Fruit fly (Drosophila melanogaster) whole organism, prepupa: Measurements from ENCODE around the gene CG12480.
A peak's percentile ranks its signal among the peaks of the same experiment; 100 is the strongest.

Experiments used
- Blimp-1 ChIP-seq: fragments of 200-800 bp; sonication (Bioruptor generic); optimal IDR thresholded peaks from 3 replicates; lab custom pipeline; 2017; ENCODE audit warnings: missing biosample characterization, missing genetic modification characterization, mild to moderate bottlenecking, moderate library complexity, missing genetic modification reagents
- CG10631 ChIP-seq: fragments of 200-800 bp; sonication (Bioruptor generic); optimal IDR thresholded peaks from 2 replicates; lab custom pipeline; 2016; ENCODE audit warnings: missing biosample characterization, missing genetic modification characterization
- CG10669 ChIP-seq: fragments of 200-800 bp; sonication (Bioruptor generic); optimal IDR thresholded peaks from 3 replicates; lab custom pipeline; 2018; ENCODE audit warnings: missing biosample characterization, mild to moderate bottlenecking, missing genetic modification characterization, moderate library complexity
- CG11294 ChIP-seq: fragments of 200-800 bp; sonication (Bioruptor generic); IDR thresholded peaks from 2 replicates; pipeline ENCODE4 v1.3.6; 2022; ENCODE audit warnings: missing biosample characterization, missing genetic modification characterization
- CG16779 ChIP-seq: fragments of 200-800 bp; sonication (Bioruptor generic); optimal IDR thresholded peaks from 3 replicates; lab custom pipeline; 2017; ENCODE audit warnings: missing biosample characterization, mild to moderate bottlenecking, missing genetic modification characterization
- CG3032 ChIP-seq: fragments of 200-800 bp; optimal IDR thresholded peaks from 2 replicates; lab custom pipeline; 2019; ENCODE audit warnings: missing biosample characterization, mild to moderate bottlenecking, missing genetic modification characterization, moderate library complexity
- CG31627 ChIP-seq: fragments of 200-800 bp; sonication (Bioruptor generic); optimal IDR thresholded peaks from 3 replicates; lab custom pipeline; 2016; ENCODE audit warnings: missing biosample characterization, missing genetic modification characterization
- CG32006 ChIP-seq: fragments of 200-800 bp; sonication (Bioruptor generic); optimal IDR thresholded peaks from 3 replicates; lab custom pipeline; 2017; ENCODE audit warnings: missing biosample characterization, mild to moderate bottlenecking, missing genetic modification characterization
- CG34406 ChIP-seq: fragments of 200-800 bp; sonication (Bioruptor generic); optimal IDR thresholded peaks from 3 replicates; lab custom pipeline; 2016; ENCODE audit warnings: missing biosample characterization, missing genetic modification characterization
- CG3919 ChIP-seq: fragments of 200-800 bp; sonication (Bioruptor generic); optimal IDR thresholded peaks from 3 replicates; lab custom pipeline; 2016; ENCODE audit warnings: missing biosample characterization, missing genetic modification characterization
- CG4318 ChIP-seq: fragments of 200-800 bp; sonication (Bioruptor generic); optimal IDR thresholded peaks from 3 replicates; lab custom pipeline; 2017; ENCODE audit warnings: missing biosample characterization, mild to moderate bottlenecking, missing genetic modification characterization
- CG6163 ChIP-seq: fragments of 200-800 bp; sonication (Bioruptor generic); IDR thresholded peaks from 3 replicates; pipeline ENCODE4 v1.3.6; 2022; ENCODE audit warnings: missing biosample characterization, missing genetic modification characterization
- CG6276 ChIP-seq: fragments of 200-800 bp; sonication (Bioruptor generic); optimal IDR thresholded peaks from 2 replicates; lab custom pipeline; 2017; ENCODE audit warnings: missing biosample characterization, mild to moderate bottlenecking, missing genetic modification characterization
- CG6792 ChIP-seq: fragments of 200-800 bp; sonication (Bioruptor generic); optimal IDR thresholded peaks from 3 replicates; lab custom pipeline; 2016; ENCODE audit warnings: missing biosample characterization, missing genetic modification characterization
- CG6854 ChIP-seq: fragments of 200-800 bp; sonication (Bioruptor generic); optimal IDR thresholded peaks from 2 replicates; lab custom pipeline; 2017; ENCODE audit warnings: missing biosample characterization, mild to moderate bottlenecking, missing genetic modification characterization
- CG8119 ChIP-seq: fragments of 200-800 bp; sonication (Bioruptor generic); IDR thresholded peaks from 3 replicates; pipeline ENCODE4 v1.3.6; 2022; ENCODE audit warnings: missing biosample characterization, missing genetic modification characterization
- CG8632 ChIP-seq: fragments of 200-800 bp; sonication (Bioruptor generic); optimal IDR thresholded peaks from 3 replicates; lab custom pipeline; 2016; ENCODE audit warnings: missing biosample characterization, missing genetic modification characterization
- CG9139 ChIP-seq: fragments of 200-800 bp; sonication (Bioruptor generic); optimal IDR thresholded peaks from 3 replicates; lab custom pipeline; 2017; ENCODE audit warnings: missing biosample characterization, mild to moderate bottlenecking, missing genetic modification characterization
- Eip75B ChIP-seq: fragments of 200-800 bp; sonication (Bioruptor generic); optimal IDR thresholded peaks from 3 replicates; lab custom pipeline; 2016; ENCODE audit warnings: missing biosample characterization, missing genetic modification characterization
- Eip78C ChIP-seq: fragments of 200-800 bp; sonication (Bioruptor generic); peaks from one replicate; lab custom pipeline; 2016; ENCODE audit warnings: missing biosample characterization, missing genetic modification characterization
- Eip93F ChIP-seq: fragments of 200-800 bp; sonication (Bioruptor generic); optimal IDR thresholded peaks from 2 replicates; lab custom pipeline; 2016; ENCODE audit warnings: missing biosample characterization, mild to moderate bottlenecking, missing genetic modification characterization
- Ets21C ChIP-seq: fragments of 200-800 bp; sonication (Bioruptor generic); optimal IDR thresholded peaks from 3 replicates; lab custom pipeline; 2016; ENCODE audit warnings: missing biosample characterization, missing genetic modification characterization
- Hr38 ChIP-seq: sonication (Bioruptor generic); optimal IDR thresholded peaks from 2 replicates; lab custom pipeline; 2016; ENCODE audit warnings: missing biosample characterization, missing genetic modification characterization
- Hr39 ChIP-seq: fragments of 200-800 bp; sonication (Bioruptor generic); optimal IDR thresholded peaks from 2 replicates; lab custom pipeline; 2016; ENCODE audit warnings: missing biosample characterization, missing genetic modification characterization
- Hr4 ChIP-seq: fragments of 200-800 bp; sonication (Bioruptor generic); optimal IDR thresholded peaks from 3 replicates; lab custom pipeline; 2016; ENCODE audit warnings: missing biosample characterization, missing genetic modification characterization
- Lpt ChIP-seq: fragments of 200-800 bp; sonication (Bioruptor generic); optimal IDR thresholded peaks from 3 replicates; lab custom pipeline; 2016; ENCODE audit warnings: missing biosample characterization, missing genetic modification characterization
- Smox ChIP-seq: fragments of 200-800 bp; sonication (Bioruptor generic); optimal IDR thresholded peaks from 3 replicates; lab custom pipeline; 2016; ENCODE audit warnings: missing biosample characterization, missing genetic modification characterization
- Sox102F ChIP-seq: fragments of 200-800 bp; sonication (Bioruptor generic); optimal IDR thresholded peaks from 2 replicates; lab custom pipeline; 2016; ENCODE audit warnings: missing biosample characterization, mild to moderate bottlenecking, missing genetic modification characterization
- Sox14 ChIP-seq: fragments of 200-800 bp; sonication (Bioruptor generic); optimal IDR thresholded peaks from 3 replicates; lab custom pipeline; 2016; ENCODE audit warnings: missing biosample characterization, missing genetic modification characterization
- Sox15 ChIP-seq: fragments of 200-800 bp; sonication (Bioruptor generic); optimal IDR thresholded peaks from 3 replicates; lab custom pipeline; 2016; ENCODE audit warnings: missing biosample characterization, missing genetic modification characterization
- acj6 ChIP-seq: fragments of 200-800 bp; sonication (Bioruptor generic); optimal IDR thresholded peaks from 3 replicates; lab custom pipeline; 2016; ENCODE audit warnings: missing biosample characterization, missing genetic modification characterization
- dac ChIP-seq: fragments of 200-800 bp; sonication (Bioruptor generic); optimal IDR thresholded peaks from 2 replicates; lab custom pipeline; 2017; ENCODE audit warnings: missing biosample characterization, mild to moderate bottlenecking, missing genetic modification characterization
- dsx ChIP-seq: fragments of 200-800 bp; optimal IDR thresholded peaks from 3 replicates; lab custom pipeline; 2019; ENCODE audit warnings: missing biosample characterization, mild to moderate bottlenecking, missing genetic modification characterization, moderate library complexity; ENCODE audit not compliant: poor library complexity, severe bottlenecking
- eg ChIP-seq: fragments of 200-800 bp; sonication (Bioruptor generic); IDR thresholded peaks from 3 replicates; pipeline ENCODE4 v1.3.6; 2022; ENCODE audit warnings: missing biosample characterization, missing genetic modification characterization
- esn ChIP-seq: fragments of 200-800 bp; sonication (Bioruptor generic); optimal IDR thresholded peaks from 2 replicates; lab custom pipeline; 2016; ENCODE audit warnings: missing biosample characterization, mild to moderate bottlenecking, missing genetic modification characterization, moderate library complexity
- fd85E ChIP-seq: fragments of 200-800 bp; sonication (Bioruptor generic); optimal IDR thresholded peaks from 3 replicates; lab custom pipeline; 2016; ENCODE audit warnings: missing biosample characterization, missing genetic modification characterization
- fkh ChIP-seq: fragments of 200-800 bp; sonication (Bioruptor generic); optimal IDR thresholded peaks from 3 replicates; lab custom pipeline; 2017; ENCODE audit warnings: missing biosample characterization, mild to moderate bottlenecking, missing genetic modification characterization, moderate library complexity
- pdm3 ChIP-seq: fragments of 200-800 bp; sonication (Bioruptor generic); optimal IDR thresholded peaks from 3 replicates; lab custom pipeline; 2016; ENCODE audit warnings: missing biosample characterization, missing genetic modification characterization
- salr ChIP-seq, 2 experiments: fragments of 200-800 bp; sonication (Bioruptor generic); optimal IDR thresholded peaks; 3 replicates each; lab custom pipeline; 2016 to 2018; ENCODE audit warnings: missing biosample characterization in 2 of 2, missing genetic modification characterization in 2 of 2, mild to moderate bottlenecking in 1 of 2
- spab ChIP-seq: fragments of 200-800 bp; sonication (Bioruptor generic); optimal IDR thresholded peaks from 2 replicates; lab custom pipeline; 2017; ENCODE audit warnings: missing biosample characterization, mild to moderate bottlenecking, missing genetic modification characterization, missing genetic modification reagents
- svp ChIP-seq: fragments of 200-800 bp; sonication (Bioruptor generic); peaks from one replicate; lab custom pipeline; 2016; ENCODE audit warnings: missing biosample characterization, missing genetic modification characterization
- topi ChIP-seq: fragments of 200-800 bp; sonication (Bioruptor generic); optimal IDR thresholded peaks from 3 replicates; lab custom pipeline; 2016; ENCODE audit warnings: missing biosample characterization, missing genetic modification characterization
- vri ChIP-seq: fragments of 200-800 bp; sonication (Bioruptor generic); optimal IDR thresholded peaks from 3 replicates; lab custom pipeline; 2016; ENCODE audit warnings: missing biosample characterization, mild to moderate bottlenecking, missing genetic modification characterization

Gene CG12480

DNA sequence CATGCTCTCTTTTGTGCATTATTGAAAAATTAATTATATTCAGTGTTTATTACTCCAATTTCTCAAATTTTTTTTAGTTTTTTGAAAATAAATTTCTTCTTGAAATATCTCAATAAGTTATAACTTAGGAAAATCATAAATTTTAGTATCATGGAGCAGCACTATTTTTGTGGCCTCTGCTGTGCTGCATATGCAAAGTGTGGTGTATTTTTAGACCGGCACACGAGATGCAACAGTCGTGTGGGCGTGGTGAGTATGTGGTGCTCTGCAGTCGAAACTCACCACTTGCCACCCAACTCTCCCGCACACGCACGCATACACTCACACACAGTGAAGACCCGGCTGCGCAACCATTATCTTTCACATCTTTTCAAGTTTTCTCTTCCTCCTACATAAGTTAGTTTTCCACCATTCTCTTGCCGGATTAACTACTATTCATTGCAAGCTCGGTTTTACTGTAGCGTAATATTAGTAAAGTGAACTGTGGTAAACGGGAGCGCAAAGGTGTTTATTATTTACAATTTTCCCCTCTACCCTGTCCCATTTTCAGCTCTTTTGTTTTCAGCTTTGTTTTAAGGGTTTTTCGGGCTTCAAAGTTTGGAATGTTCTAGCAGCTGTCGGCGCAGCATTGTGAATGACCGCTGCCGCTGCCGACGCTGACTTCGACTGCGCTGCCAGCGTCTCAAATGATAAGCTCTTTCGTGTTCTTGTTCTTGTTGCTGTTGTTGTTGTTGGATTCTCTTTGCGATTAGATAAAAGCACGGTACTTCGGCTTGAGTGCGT is 39.2 kb downstream of the CG12480 start (continued):
- peak; percentile 96 for TF ChIP-seq Eip78C (GFP tag; lab: Kevin White, UChicago)
- TF ChIP-seq CG16779 (tag; lab: Kevin White, UChicago), result peak; percentile 71
- TF ChIP-seq Eip93F, result no peak
- no peak for TF ChIP-seq CG4318 (GFP tag; lab: Kevin White, UChicago)
- peak; percentile 36 for TF ChIP-seq Blimp-1
- peak; percentile 71 for TF ChIP-seq CG32006 (GFP tag; lab: Kevin White, UChicago)
- TF ChIP-seq Hr4 (GFP tag; lab: Kevin White, UChicago), result peak; percentile 73
- peak; percentile 85 for TF ChIP-seq Eip75B (GFP tag; lab: Kevin White, UChicago)
- no peak for TF ChIP-seq Ets21C (GFP tag; lab: Kevin White, UChicago)
- TF ChIP-seq fd85E (GFP tag; lab: Kevin White, UChicago), result peak; percentile 56

DNA sequence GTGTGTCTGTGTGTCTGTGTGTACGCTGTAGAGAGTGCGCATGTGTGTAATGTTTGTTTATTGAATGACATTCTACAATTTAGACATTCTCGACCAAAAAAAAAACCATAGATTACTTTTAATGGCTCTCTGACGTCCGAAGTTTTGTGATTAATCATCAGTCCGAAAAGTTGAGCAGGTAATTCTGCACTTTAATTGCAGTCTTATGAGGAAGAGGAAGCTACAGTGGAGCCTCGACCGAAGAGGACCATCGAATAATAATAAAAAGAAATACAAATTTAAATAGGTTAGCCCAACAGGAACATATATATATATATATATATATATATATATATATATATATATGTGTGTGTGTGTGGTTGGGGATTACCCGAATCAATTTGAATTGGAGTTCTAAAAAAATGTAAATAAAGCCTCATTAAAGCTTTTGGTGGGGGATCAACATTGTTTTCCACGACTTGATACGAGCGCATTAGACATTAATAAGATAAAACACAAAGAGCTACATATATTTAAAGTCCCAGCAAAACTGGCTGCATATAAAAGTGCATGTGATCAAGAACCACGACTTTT is 39.9 kb downstream of the CG12480 start:
- TF ChIP-seq CG6854 (GFP tag; lab: Kevin White, UChicago), result no peak
- no peak for TF ChIP-seq CG6163 (GFP tag; lab: Robert Waterston, UW)
- TF ChIP-seq Smox (GFP tag; lab: Kevin White, UChicago), result peak; percentile 6
- TF ChIP-seq CG3919 (GFP tag; lab: Kevin White, UChicago), result no peak
- no peak for TF ChIP-seq Hr39
- peak; percentile 11 for TF ChIP-seq Sox102F (GFP tag; lab: Kevin White, UChicago)
- no peak for TF ChIP-seq esn (GFP tag; lab: Kevin White, UChicago)
- TF ChIP-seq CG6792, result no peak
- no peak for TF ChIP-seq Blimp-1
- no peak for TF ChIP-seq salr (GFP tag; optimal IDR thresholded peaks at IDR 0.05; lab: Kevin White, UChicago)
- TF ChIP-seq CG31627 (GFP tag; lab: Kevin White, UChicago), result peak; percentile 21
- TF ChIP-seq topi, result peak; percentile 26
- TF ChIP-seq Eip93F, result no peak
- peak; percentile 31 for TF ChIP-seq Eip78C (GFP tag; lab: Kevin White, UChicago)
- peak; percentile 1 for TF ChIP-seq CG34406 (GFP tag; lab: Kevin White, UChicago)
- no peak for TF ChIP-seq pdm3 (GFP tag; lab: Kevin White, UChicago)
- TF ChIP-seq spab (GFP tag; lab: Kevin White, UChicago), result no peak
- TF ChIP-seq fkh (GFP tag; lab: Kevin White, UChicago), result peak; percentile 48
- TF ChIP-seq vri, result peak; percentile 11
- no peak for TF ChIP-seq CG16779 (tag; lab: Kevin White, UChicago)
- no peak for TF ChIP-seq CG6276
- no peak for TF ChIP-seq Eip75B (GFP tag; lab: Kevin White, UChicago)
- TF ChIP-seq svp (GFP tag; lab: Kevin White, UChicago), result peak; percentile 58
- no peak for TF ChIP-seq eg (GFP tag; lab: Robert Waterston, UW)
- TF ChIP-seq CG10631 (GFP tag; lab: Kevin White, UChicago), result no peak
- no peak for TF ChIP-seq Hr38 (GFP tag; lab: Kevin White, UChicago)

DNA sequence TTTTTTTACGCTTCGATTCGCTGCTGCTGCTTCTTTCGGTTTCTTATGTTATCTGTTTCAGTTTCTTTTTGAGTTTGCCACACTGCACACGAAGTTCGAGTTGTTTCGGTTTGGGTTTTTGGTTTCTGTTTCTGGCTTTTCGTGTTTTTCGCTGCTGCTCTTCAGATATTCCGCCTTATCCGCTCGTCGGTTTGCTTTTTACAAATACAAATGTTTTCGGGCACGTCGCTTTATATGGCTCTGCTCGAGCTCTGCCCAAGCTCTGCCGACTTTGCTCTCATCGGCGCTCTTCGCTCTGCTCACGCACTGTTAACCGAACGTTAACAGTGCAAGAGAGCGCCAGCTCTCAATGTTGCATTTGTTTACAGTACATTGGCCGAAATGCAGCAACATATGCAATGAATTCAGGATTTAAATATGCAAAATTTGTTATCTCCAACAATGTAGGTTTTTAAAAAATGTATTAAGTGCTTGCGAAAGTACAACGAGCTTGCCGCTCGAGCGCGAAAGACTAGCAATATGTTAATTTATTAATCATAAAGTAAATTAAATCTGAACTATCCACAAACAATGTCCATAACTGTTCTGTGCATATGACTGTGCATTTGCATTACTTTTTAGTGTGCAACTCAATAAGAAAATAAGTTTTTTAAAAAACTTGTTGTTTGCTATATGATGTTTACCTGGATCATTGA is 42.0 kb downstream of the CG12480 start:
- TF ChIP-seq Eip75B (GFP tag; lab: Kevin White, UChicago) (no peak), Sox15 (GFP tag; lab: Kevin White, UChicago) (no peak), eg (GFP tag; lab: Robert Waterston, UW) (peak; percentile 40; the same call in 1 of the 3 replicates), fd85E (GFP tag; lab: Kevin White, UChicago) (no peak), topi (peak; percentile 6), Eip78C (GFP tag; lab: Kevin White, UChicago) (peak; percentile 49), CG10669 (GFP tag; lab: Kevin White, UChicago) (no peak), CG11294 (no peak), dac (GFP tag; lab: Kevin White, UChicago) (no peak), CG8632 (GFP tag; lab: Kevin White, UChicago) (no peak), svp (GFP tag; lab: Kevin White, UChicago) (peak; percentile 62), Ets21C (GFP tag; lab: Kevin White, UChicago) (no peak), spab (GFP tag; lab: Kevin White, UChicago) (peak; percentile 29), Smox (GFP tag; lab: Kevin White, UChicago) (peak; percentile 15), Hr4 (GFP tag; lab: Kevin White, UChicago) (peak; percentile 48), CG3032 (tag; lab: Kevin White, UChicago) (peak; percentile 30), CG8119 (GFP tag; lab: Robert Waterston, UW) (no peak), CG34406 (GFP tag; lab: Kevin White, UChicago) (no peak), Lpt (GFP tag; lab: Kevin White, UChicago) (no peak), CG6276 (no peak), CG32006 (GFP tag; lab: Kevin White, UChicago) (peak; percentile 76), dsx (GFP tag; lab: Kevin White, UChicago) (peak; percentile 71), Sox14 (GFP tag; lab: Kevin White, UChicago) (peak; percentile 28), acj6 (GFP tag; lab: Kevin White, UChicago) (peak; percentile 41), CG9139 (GFP tag; lab: Kevin White, UChicago) (no peak)
